Worm (Caenorhabditis elegans) whole organism, young adult: ENCODE data around the gene srh-35.

Source experiments
- B0035.1 ChIP-seq: sonication (generic microtip); optimal IDR thresholded peaks from 2 replicates; lab custom pipeline; 2016; ENCODE audit warnings: missing genetic modification characterization, mild to moderate bottlenecking, missing compliant biosample characterization, missing genotype, missing genetic modification reagents
- C06A6.2 ChIP-seq: fragments of 200-800 bp; sonication (Bioruptor generic); conservative IDR thresholded peaks from 2 replicates; pipeline ENCODE4 v1.3.6; 2022; ENCODE audit warnings: missing genetic modification characterization, missing compliant biosample characterization
- F33H1.4 ChIP-seq: fragments of 200-800 bp; sonication (Bioruptor generic); IDR thresholded peaks from 2 replicates; pipeline ENCODE4 v1.3.6; 2022; ENCODE audit warnings: missing genetic modification reagents, missing genetic modification characterization, missing compliant biosample characterization
- athp-1 ChIP-seq: sonication (generic microtip); optimal IDR thresholded peaks from 2 replicates; lab custom pipeline; 2017; ENCODE audit warnings: mild to moderate bottlenecking, missing genetic modification characterization, missing compliant biosample characterization
- ceh-100 ChIP-seq: fragments of 200-800 bp; sonication (Bioruptor generic); IDR thresholded peaks from 2 replicates; pipeline ENCODE4 v1.3.6; 2022; ENCODE audit warnings: missing genetic modification reagents, missing genetic modification characterization, missing compliant biosample characterization
- ets-4 ChIP-seq: fragments of 200-800 bp; sonication (Bioruptor generic); optimal IDR thresholded peaks from 2 replicates; lab custom pipeline; 2018; ENCODE audit warnings: mild to moderate bottlenecking, missing genetic modification characterization, missing compliant biosample characterization
- hmg-1.2 ChIP-seq: fragments of 200-800 bp; sonication (Bioruptor generic); IDR thresholded peaks from 2 replicates; pipeline ENCODE4 v1.3.6; 2022; ENCODE audit warnings: missing genetic modification reagents, missing genetic modification characterization, missing compliant biosample characterization
- lin-40 ChIP-seq: sonication (generic microtip); optimal IDR thresholded peaks from 2 replicates; lab custom pipeline; 2016; ENCODE audit warnings: missing genetic modification characterization, mild to moderate bottlenecking, missing compliant biosample characterization, missing genotype, missing genetic modification reagents
- lsl-1 ChIP-seq: fragments of 200-800 bp; sonication (Bioruptor generic); optimal IDR thresholded peaks from 2 replicates; lab custom pipeline; 2018; ENCODE audit warnings: mild to moderate bottlenecking, missing genetic modification characterization, moderate library complexity, missing compliant biosample characterization
- mxl-1 ChIP-seq: sonication (generic microtip); optimal IDR thresholded peaks from 2 replicates; lab custom pipeline; 2016; ENCODE audit warnings: missing genetic modification characterization, missing compliant biosample characterization
- nhr-80 ChIP-seq: sonication (generic microtip); optimal IDR thresholded peaks from 2 replicates; lab custom pipeline; 2016; ENCODE audit warnings: missing genetic modification characterization, missing compliant biosample characterization
- rec-8 ChIP-seq, 2 experiments: sonication (generic microtip); optimal IDR thresholded peaks; 2 replicates each; lab custom pipeline; 2016; ENCODE audit warnings: mild to moderate bottlenecking in 2 of 2, missing genetic modification characterization in 2 of 2, missing genetic modification reagents in 2 of 2, missing genotype in 2 of 2, missing biosample characterization in 1 of 2, missing compliant biosample characterization in 1 of 2, moderate library complexity in 1 of 2
- sea-2 ChIP-seq: fragments of 200-800 bp; sonication (Bioruptor generic); IDR thresholded peaks from 2 replicates; pipeline ENCODE4 v1.3.6; 2022; ENCODE audit warnings: missing genetic modification characterization, missing compliant biosample characterization
- xnd-1 ChIP-seq: sonication (generic microtip); optimal IDR thresholded peaks from 2 replicates; lab custom pipeline; 2016; ENCODE audit warnings: missing genotype, missing genetic modification reagents, missing genetic modification characterization, missing compliant biosample characterization

Gene srh-35

DNA sequence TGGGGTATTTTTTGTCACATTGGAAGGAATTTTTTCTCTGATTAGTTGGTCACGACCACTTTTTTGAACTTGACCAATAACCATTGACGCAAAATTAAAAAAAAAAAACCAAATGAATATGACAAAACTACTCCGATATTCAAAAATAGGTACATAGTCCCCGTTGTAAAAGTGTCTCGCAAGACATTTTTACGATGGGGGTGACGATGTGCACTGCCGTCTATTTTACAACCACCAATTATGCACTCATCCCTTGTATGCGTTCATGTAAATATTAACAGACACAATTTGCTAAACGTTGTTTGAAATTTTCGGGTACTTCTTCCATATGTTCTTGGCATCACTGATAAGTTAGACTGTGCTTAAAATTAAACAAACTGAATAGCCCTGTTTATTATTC is 49.3 kb downstream of the srh-35 start, which contains the start of gene scl-27:
scl-27 (plus strand) TSS at position 301 of the 400 bp plus-strand sequence.
- TF ChIP-seq ceh-100 (GFP tag; lab: Robert Waterston, UW) (no peak), athp-1 (tag; lab: Kevin White, UChicago) (no peak), C06A6.2 (GFP tag; lab: Robert Waterston, UW) (no peak), sea-2 (GFP tag; lab: Robert Waterston, UW) (no peak), F33H1.4 (no peak), nhr-80 (tag; lab: Kevin White, UChicago) (no peak), mxl-1 (no peak), ets-4 (GFP tag; lab: Kevin White, UChicago) (no peak), xnd-1 (tag; lab: Kevin White, UChicago) (no peak), rec-8 (tag; optimal IDR thresholded peaks at IDR 0.05; lab: Kevin White, UChicago) (no peak), lsl-1 (GFP tag; lab: Kevin White, UChicago) (no peak), lin-40 (tag; lab: Kevin White, UChicago) (no peak), hmg-1.2 (GFP tag; lab: Robert Waterston, UW) (no peak), B0035.1 (tag; lab: Kevin White, UChicago) (no peak)
